Worm (Caenorhabditis elegans) whole organism, L3 larva: ENCODE data around the gene C28D4.10.

ENCODE experiments used
- egl-5 ChIP-seq: fragments of 150-350 bp; optimal IDR thresholded peaks from 2 replicates; lab custom pipeline; 2017; ENCODE audit warnings: missing biosample characterization, missing genetic modification reagents, missing genetic modification characterization, inconsistent platforms
- fkh-10 ChIP-seq: sonication (generic microtip); optimal IDR thresholded peaks from 2 replicates; lab custom pipeline; 2017; ENCODE audit warnings: missing biosample characterization, missing genetic modification reagents, missing genetic modification characterization
- lsy-12 ChIP-seq: sonication (generic microtip); optimal IDR thresholded peaks from 2 replicates; lab custom pipeline; 2016; ENCODE audit warnings: mild to moderate bottlenecking, missing genetic modification characterization, missing compliant biosample characterization
- nhr-11 ChIP-seq: fragments of 150-350 bp; optimal IDR thresholded peaks from 2 replicates; lab custom pipeline; 2014; ENCODE audit warnings: missing biosample characterization, missing genetic modification characterization
- nhr-25 ChIP-seq: sonication (generic microtip); optimal IDR thresholded peaks from 2 replicates; lab custom pipeline; 2017; ENCODE audit warnings: missing biosample characterization, missing genetic modification characterization
- snpc-4 ChIP-seq: fragments of 150-350 bp; optimal IDR thresholded peaks from 2 replicates; lab custom pipeline; 2014; ENCODE audit warnings: missing biosample characterization, missing genetic modification characterization

ce11 chrIV:9718396-9718795, 19.9 kb upstream of the C28D4.10 start:
- TF ChIP-seq nhr-25 (tag; lab: Kevin White, UChicago), result peak; percentile 77
- peak; percentile 32 for TF ChIP-seq snpc-4 (tag; lab: Kevin White, UChicago)
- peak; percentile 5 for TF ChIP-seq nhr-11 (tag; lab: Kevin White, UChicago)
- TF ChIP-seq lsy-12 (tag; lab: Kevin White, UChicago), result no peak
- peak; percentile 68 for TF ChIP-seq egl-5 (tag; lab: Kevin White, UChicago)
- no peak for TF ChIP-seq fkh-10
